Fruit fly (Drosophila melanogaster) whole organism, adult: ENCODE results near the gene MTF-1.

Experiments
- CG11617 ChIP-seq: fragments of 200-800 bp; sonication (Bioruptor generic); optimal IDR thresholded peaks from 2 replicates; lab custom pipeline; 2017; ENCODE audit warnings: mild to moderate bottlenecking, missing biosample characterization, missing genetic modification reagents, missing genetic modification characterization
- CG12768 ChIP-seq: fragments of 200-800 bp; sonication (Bioruptor generic); optimal IDR thresholded peaks from 2 replicates; lab custom pipeline; 2017; ENCODE audit warnings: missing biosample characterization, missing genetic modification characterization, mild to moderate bottlenecking, moderate library complexity, missing genetic modification reagents
- CG14711 ChIP-seq: fragments of 200-800 bp; sonication (Bioruptor generic); optimal IDR thresholded peaks from 2 replicates; lab custom pipeline; 2018; ENCODE audit warnings: missing biosample characterization, mild to moderate bottlenecking, missing genetic modification characterization, moderate library complexity
- CG1620 ChIP-seq: fragments of 200-800 bp; sonication (Bioruptor generic); optimal IDR thresholded peaks from 2 replicates; lab custom pipeline; 2016; ENCODE audit warnings: missing biosample characterization, missing genetic modification characterization
- CG33017 ChIP-seq: fragments of 200-800 bp; sonication (Bioruptor generic); optimal IDR thresholded peaks from 2 replicates; lab custom pipeline; 2018; ENCODE audit warnings: missing biosample characterization, mild to moderate bottlenecking, missing genetic modification characterization, moderate library complexity
- CG5204 ChIP-seq: fragments of 200-800 bp; sonication (Bioruptor generic); optimal IDR thresholded peaks from 2 replicates; lab custom pipeline; 2016; ENCODE audit warnings: missing biosample characterization, missing genetic modification characterization
- CG7045 ChIP-seq: fragments of 200-800 bp; sonication (Bioruptor generic); optimal IDR thresholded peaks from 2 replicates; lab custom pipeline; 2017; ENCODE audit warnings: missing biosample characterization, mild to moderate bottlenecking, missing genetic modification characterization
- CG7101 ChIP-seq: fragments of 200-800 bp; sonication (Bioruptor generic); optimal IDR thresholded peaks from 2 replicates; lab custom pipeline; 2018; ENCODE audit warnings: missing biosample characterization, mild to moderate bottlenecking, missing genetic modification characterization, moderate library complexity
- Clk ChIP-seq: fragments of 200-800 bp; sonication (Bioruptor generic); optimal IDR thresholded peaks from 2 replicates; lab custom pipeline; 2017; ENCODE audit warnings: missing biosample characterization, missing genetic modification characterization
- Crg-1 ChIP-seq: fragments of 200-800 bp; sonication (Bioruptor generic); optimal IDR thresholded peaks from 2 replicates; lab custom pipeline; 2016; ENCODE audit warnings: missing biosample characterization, missing genetic modification characterization
- Hr96 ChIP-seq: fragments of 200-800 bp; sonication (Bioruptor generic); optimal IDR thresholded peaks from 2 replicates; lab custom pipeline; 2016; ENCODE audit warnings: missing biosample characterization, missing genetic modification characterization
- Mnt ChIP-seq: fragments of 200-800 bp; sonication (Bioruptor generic); optimal IDR thresholded peaks from 2 replicates; lab custom pipeline; 2016; ENCODE audit warnings: missing biosample characterization, mild to moderate bottlenecking, missing genetic modification characterization
- bab1 ChIP-seq: fragments of 200-800 bp; sonication (Bioruptor generic); optimal IDR thresholded peaks from 3 replicates; lab custom pipeline; 2019; ENCODE audit warnings: missing biosample characterization, mild to moderate bottlenecking, missing genetic modification characterization, moderate library complexity
- cic ChIP-seq: fragments of 200-800 bp; sonication (Bioruptor generic); optimal IDR thresholded peaks from 2 replicates; lab custom pipeline; 2017; ENCODE audit warnings: missing biosample characterization, mild to moderate bottlenecking, missing genetic modification characterization, moderate library complexity
- cnc ChIP-seq, 2 experiments: fragments of >200 bp; optimal IDR thresholded peaks; 2 replicates each; lab custom pipeline; 2017
- kay ChIP-seq: fragments of 200-800 bp; sonication (Bioruptor generic); peaks from one replicate; lab custom pipeline; 2016; ENCODE audit warnings: missing biosample characterization, missing genetic modification characterization, borderline replicate concordance
- ovo ChIP-seq: fragments of 200-800 bp; sonication (Bioruptor generic); optimal IDR thresholded peaks from 2 replicates; lab custom pipeline; 2016; ENCODE audit warnings: missing biosample characterization, missing genetic modification characterization
- pad ChIP-seq: fragments of 200-800 bp; sonication (Bioruptor generic); optimal IDR thresholded peaks from 3 replicates; lab custom pipeline; 2017; ENCODE audit warnings: missing biosample characterization, missing genetic modification characterization, mild to moderate bottlenecking, moderate library complexity, missing genetic modification reagents
- tj ChIP-seq: fragments of 200-800 bp; sonication (Bioruptor generic); optimal IDR thresholded peaks from 3 replicates; lab custom pipeline; 2017; ENCODE audit warnings: missing biosample characterization, mild to moderate bottlenecking, missing genetic modification characterization, moderate library complexity
- toe ChIP-seq: fragments of 200-800 bp; sonication (Bioruptor generic); optimal IDR thresholded peaks from 2 replicates; lab custom pipeline; 2016; ENCODE audit warnings: missing biosample characterization, missing genetic modification characterization

Gene MTF-1

DNA sequence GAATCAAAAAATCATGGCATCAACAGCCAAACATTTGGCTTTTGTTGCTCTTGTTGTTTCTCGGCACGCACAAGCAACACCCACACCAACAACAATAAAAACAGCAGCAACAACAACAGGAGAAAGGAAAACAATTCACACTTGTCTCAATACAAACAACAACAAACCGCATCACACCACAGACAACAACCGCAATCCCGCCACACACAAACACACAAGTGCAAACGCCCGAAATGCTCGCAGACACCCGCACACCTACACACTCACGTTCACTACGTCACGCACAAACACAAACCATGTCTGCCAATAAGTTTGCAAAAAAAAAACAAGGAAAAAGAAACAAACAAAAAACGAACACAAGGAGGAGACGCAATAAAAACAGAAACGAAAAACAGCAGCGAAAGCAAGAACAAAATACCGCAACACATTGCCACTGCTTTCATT, 37.7 kb downstream of the MTF-1 start:
- no peak for TF ChIP-seq cnc (optimal IDR thresholded peaks at IDR 0.05; lab: Kevin White, UChicago)
- no peak for TF ChIP-seq CG33017 (tag; lab: Kevin White, UChicago)
- TF ChIP-seq CG7101 (tag; lab: Kevin White, UChicago): no peak
- TF ChIP-seq CG14711 (tag; lab: Kevin White, UChicago): no peak
- TF ChIP-seq Mnt (GFP tag; lab: Kevin White, UChicago): no peak
- TF ChIP-seq CG7045 (GFP tag; lab: Kevin White, UChicago): no peak
- TF ChIP-seq CG5204: no peak
- no peak for TF ChIP-seq pad (GFP tag; lab: Kevin White, UChicago)
- TF ChIP-seq CG12768 (GFP tag; lab: Kevin White, UChicago): no peak
- no peak for TF ChIP-seq Clk
- no peak for TF ChIP-seq bab1 (GFP tag; lab: Kevin White, UChicago)
- no peak for TF ChIP-seq tj
- TF ChIP-seq CG1620: no peak
- no peak for TF ChIP-seq Crg-1 (GFP tag; lab: Kevin White, UChicago)
- TF ChIP-seq kay (GFP tag; lab: Kevin White, UChicago): no peak
- no peak for TF ChIP-seq Hr96 (GFP tag; lab: Kevin White, UChicago)
- TF ChIP-seq ovo (GFP tag; lab: Kevin White, UChicago): no peak
- TF ChIP-seq cic: no peak
- TF ChIP-seq CG11617 (GFP tag; lab: Kevin White, UChicago): no peak

- TF ChIP-seq Mnt (GFP tag; lab: Kevin White, UChicago): no peak
- peak; percentile 36 for TF ChIP-seq CG7045 (GFP tag; lab: Kevin White, UChicago)
- peak; percentile 3 for TF ChIP-seq bab1 (GFP tag; lab: Kevin White, UChicago)
- no peak for TF ChIP-seq pad (GFP tag; lab: Kevin White, UChicago)
- TF ChIP-seq Clk: no peak
Observed at dm6 chr3L:9468261-9468890, 38.3 kb downstream of the MTF-1 start.

DNA sequence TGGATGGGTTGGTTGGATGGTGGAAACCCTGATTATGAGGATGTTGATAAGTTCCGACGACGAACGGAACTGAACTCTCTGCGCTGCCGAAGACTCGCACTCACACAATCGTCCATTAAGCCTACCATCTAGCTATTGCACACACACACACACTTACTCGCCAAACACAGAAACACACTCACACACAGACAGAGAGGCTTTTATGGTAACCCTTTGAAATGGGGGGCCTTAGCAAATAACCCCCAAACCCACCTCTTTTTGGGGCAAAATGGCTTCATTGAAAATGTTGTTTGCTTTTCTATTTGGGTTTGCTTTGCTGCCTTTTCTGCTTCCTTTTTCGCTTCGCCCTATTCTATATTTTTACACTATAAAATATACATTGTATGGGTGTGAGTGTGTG, 39.0 kb downstream of the MTF-1 start:
- peak; percentile 26 for TF ChIP-seq cic
- no peak for TF ChIP-seq ovo (GFP tag; lab: Kevin White, UChicago)
- peak; percentile 0 for TF ChIP-seq Clk
- no peak for TF ChIP-seq CG5204

DNA sequence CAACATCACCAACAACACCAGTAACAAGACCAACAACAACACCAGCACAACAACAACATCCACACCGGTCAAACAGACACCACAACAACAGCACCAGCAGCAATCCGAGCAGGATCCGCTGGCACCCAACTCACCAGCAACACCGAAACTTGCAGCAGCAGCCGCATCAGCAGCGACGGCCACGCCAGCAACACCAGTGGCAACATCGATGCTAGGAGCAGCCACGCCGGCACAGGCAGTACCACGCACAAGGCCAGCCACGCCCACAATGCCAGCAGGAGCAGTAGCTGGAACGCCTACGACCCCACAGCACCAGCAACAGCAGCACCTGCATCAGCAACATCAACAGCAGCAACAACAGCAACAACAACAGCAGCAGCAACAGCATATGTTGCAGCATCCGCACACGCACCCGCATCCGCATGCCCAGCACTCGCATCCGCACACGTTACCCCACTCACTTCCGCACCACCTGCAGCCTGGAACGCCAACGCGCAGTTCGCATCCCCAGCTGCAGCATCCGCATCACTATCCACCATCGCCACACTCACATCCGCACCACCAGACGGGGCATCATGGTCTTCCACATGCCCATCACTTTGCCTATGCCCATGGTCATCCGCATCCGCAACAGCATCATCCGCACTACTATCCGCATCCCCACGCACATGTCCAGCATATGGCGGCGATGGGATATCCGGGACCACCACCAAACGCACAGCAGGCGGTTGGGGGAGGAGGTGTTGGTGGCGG, 41.2 kb downstream of the MTF-1 start:
- TF ChIP-seq Crg-1 (GFP tag; lab: Kevin White, UChicago) (no peak), Clk (no peak), CG7101 (tag; lab: Kevin White, UChicago) (no peak)

- TF ChIP-seq CG11617 (GFP tag; lab: Kevin White, UChicago) (peak; percentile 8), CG33017 (tag; lab: Kevin White, UChicago) (peak; percentile 26), CG14711 (tag; lab: Kevin White, UChicago) (peak; percentile 63), Mnt (GFP tag; lab: Kevin White, UChicago) (peak; percentile 69), toe (GFP tag; lab: Kevin White, UChicago) (no peak), kay (GFP tag; lab: Kevin White, UChicago) (no peak), cnc (optimal IDR thresholded peaks at IDR 0.05; lab: Kevin White, UChicago) (peak; percentile 81 to 92), Hr96 (GFP tag; lab: Kevin White, UChicago) (no peak), Crg-1 (GFP tag; lab: Kevin White, UChicago) (peak; percentile 45), CG5204 (no peak), Clk (no peak), CG7101 (tag; lab: Kevin White, UChicago) (peak; percentile 61), pad (GFP tag; lab: Kevin White, UChicago) (peak; percentile 37), CG1620 (peak; percentile 56), ovo (GFP tag; lab: Kevin White, UChicago) (peak; percentile 47), CG12768 (GFP tag; lab: Kevin White, UChicago) (peak; percentile 12), CG7045 (GFP tag; lab: Kevin White, UChicago) (peak; percentile 16), cic (peak; percentile 34), tj (peak; percentile 70), bab1 (GFP tag; lab: Kevin White, UChicago) (peak; percentile 84)
Observed at dm6 chr3L:9476829-9477228, 46.7 kb downstream of the MTF-1 start, which contains the start of the genes Uch-L5 and Jarid2. Uch-L5 (minus strand) TSS chr3L:9476965. Jarid2 (plus strand) TSS chr3L:9477038.

DNA sequence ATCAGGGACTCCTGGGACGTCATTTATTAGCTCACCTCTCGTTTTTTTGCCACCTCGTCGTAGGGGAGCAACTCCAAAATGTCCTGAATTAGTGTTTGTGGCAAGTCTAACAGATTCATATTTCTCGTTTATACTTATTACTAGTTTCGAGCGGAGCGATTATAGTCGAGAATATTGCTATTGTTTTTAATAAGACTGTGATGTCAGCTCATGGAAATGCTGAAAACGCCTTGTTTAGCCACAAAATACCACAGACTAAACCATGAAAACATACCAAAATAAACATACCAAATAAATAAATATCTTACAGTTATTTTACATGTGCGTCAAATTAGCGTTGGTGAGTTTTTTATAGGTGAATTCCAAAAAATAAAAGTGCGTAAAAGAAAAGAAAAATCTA, 57.5 kb downstream of the MTF-1 start, which contains the start of gene pall:
Gene pall, minus strand, starts transcription at position 205 of the 400 bp plus-strand sequence.
- TF ChIP-seq bab1 (GFP tag; lab: Kevin White, UChicago) (peak; percentile 56), CG7101 (tag; lab: Kevin White, UChicago) (peak; percentile 12), CG5204 (no peak), cnc (optimal IDR thresholded peaks at IDR 0.05; lab: Kevin White, UChicago) (no peak), Mnt (GFP tag; lab: Kevin White, UChicago) (peak; percentile 10), ovo (GFP tag; lab: Kevin White, UChicago) (no peak), toe (GFP tag; lab: Kevin White, UChicago) (no peak)
